Fruit fly (Drosophila melanogaster) S2 (cell line): ENCODE measurements around the gene CG46309.

Source experiments
- CG8478 ChIP-seq: fragments of >200 bp; optimal IDR thresholded peaks from 2 replicates; lab custom pipeline; 2018
- CTCF ChIP-seq, 2 experiments: fragments of >200 bp; optimal IDR thresholded peaks; 2 replicates each; lab custom pipeline; 2018

The CG46309 gene

dm6 chr2L:16251598-16252131 is at the start of gene CG46309:
TSS of gene CG46309 (minus strand) at chr2L:16251788.
- TF ChIP-seq CG8478 (no peak), CTCF (optimal IDR thresholded peaks at IDR 0.05; lab: Kevin White, UChicago) (no peak)

dm6 chr2L:16299466-16300311 is 48.1 kb upstream of the CG46309 start, which contains the start of the genes heix and CG17328:
TSS of gene heix (minus strand) at chr2L:16299858.
TSS of gene CG17328 (plus strand) at chr2L:16299943.
- TF ChIP-seq CTCF (optimal IDR thresholded peaks at IDR 0.05; lab: Kevin White, UChicago): no peak
- TF ChIP-seq CG8478: no peak

dm6 chr2L:16293703-16294233 is 42.2 kb upstream of the CG46309 start, which contains the start of gene Cyp303a1:
TSS of gene Cyp303a1 (plus strand) at chr2L:16294183.
- TF ChIP-seq CG8478: no peak
- no peak for TF ChIP-seq CTCF (optimal IDR thresholded peaks at IDR 0.05; lab: Kevin White, UChicago)

- no peak for TF ChIP-seq CG8478
- no peak for TF ChIP-seq CTCF (optimal IDR thresholded peaks at IDR 0.05; lab: Kevin White, UChicago)
Observed at dm6 chr2L:16292975-16293501, 41.5 kb upstream of the CG46309 start, which contains the start of gene CG13258. TSS of gene CG13258 (minus strand) at chr2L:16293025.

- TF ChIP-seq CG8478 (no peak), CTCF (optimal IDR thresholded peaks at IDR 0.05; lab: Kevin White, UChicago) (no peak)
Observed at dm6 chr2L:16290984-16291383, 39.4 kb upstream of the CG46309 start, which contains the start of gene CG17329. TSS of gene CG17329 (plus strand) at chr2L:16291284.

DNA sequence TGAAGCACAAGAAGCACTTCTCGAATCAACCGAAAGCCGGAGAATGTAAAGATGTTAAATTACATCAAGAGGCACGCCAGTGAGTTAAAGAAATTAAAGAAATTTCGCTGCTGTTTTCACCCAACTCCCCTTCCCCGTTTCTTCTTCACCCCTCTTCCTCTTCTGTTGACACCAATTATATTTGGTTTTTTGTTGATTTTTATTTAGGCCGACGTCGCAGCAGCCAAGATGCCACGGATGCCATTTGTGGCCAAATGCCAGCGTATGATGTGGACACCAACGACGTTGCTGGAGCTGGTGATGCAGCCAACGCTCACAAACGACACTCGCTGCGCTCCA is 36.8 kb upstream of the CG46309 start:
- TF ChIP-seq CTCF (optimal IDR thresholded peaks at IDR 0.05; lab: Kevin White, UChicago) (no peak), CG8478 (no peak)

- TF ChIP-seq CTCF (optimal IDR thresholded peaks at IDR 0.05; lab: Kevin White, UChicago) (peak; percentile 98), CG8478 (no peak)
Observed at dm6 chr2L:16287602-16288392, 36.2 kb upstream of the CG46309 start, which contains the start of the genes crp and pkaap. TSS of gene crp (minus strand) at chr2L:16287730. TSS of gene pkaap (plus strand) at chr2L:16288290.

- no peak for TF ChIP-seq CG8478
- TF ChIP-seq CTCF (optimal IDR thresholded peaks at IDR 0.05; lab: Kevin White, UChicago): no peak
Observed at dm6 chr2L:16287006-16287601, 35.5 kb upstream of the CG46309 start.

DNA sequence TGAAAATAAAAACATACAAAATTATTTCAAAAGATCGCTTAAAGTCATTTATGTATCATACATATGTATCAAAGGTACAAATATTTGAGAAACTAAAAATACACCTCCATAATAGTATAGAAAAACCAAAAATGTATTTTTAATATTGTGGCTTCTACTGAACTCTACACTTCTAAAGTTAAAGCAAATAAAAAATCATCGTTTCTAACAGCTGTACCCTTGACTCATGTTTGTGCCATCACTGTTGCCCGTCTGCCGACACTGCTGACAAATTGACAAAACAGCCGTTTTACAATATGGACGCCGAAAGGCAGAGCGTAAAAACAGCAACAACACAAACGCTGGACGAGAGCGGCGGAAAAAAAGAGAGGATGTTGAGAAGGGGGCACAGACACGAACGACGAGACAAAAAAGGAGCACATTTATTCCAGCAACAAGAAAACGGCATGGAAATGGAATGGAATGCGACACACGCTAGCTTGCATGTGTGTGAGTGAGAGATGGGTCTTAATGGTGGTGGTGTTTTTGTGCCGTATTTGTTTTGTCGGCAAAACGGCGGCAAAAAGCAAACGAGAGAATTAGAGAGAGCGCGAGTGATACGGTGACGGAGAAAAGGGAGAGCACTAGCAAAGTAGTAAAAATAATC is 34.9 kb upstream of the CG46309 start:
- TF ChIP-seq CG8478: no peak
- TF ChIP-seq CTCF (optimal IDR thresholded peaks at IDR 0.05; lab: Kevin White, UChicago): peak in 1 of 2 experiments; percentile 3

dm6 chr2L:16285692-16286359 is 34.2 kb upstream of the CG46309 start:
- TF ChIP-seq CTCF (optimal IDR thresholded peaks at IDR 0.05; lab: Kevin White, UChicago) (no peak), CG8478 (no peak)

dm6 chr2L:16284306-16285299 is 33.0 kb upstream of the CG46309 start:
- peak in 1 of 2 experiments; percentile 6 for TF ChIP-seq CTCF (optimal IDR thresholded peaks at IDR 0.05; lab: Kevin White, UChicago)
- no peak for TF ChIP-seq CG8478

dm6 chr2L:16282856-16283255 is 31.3 kb upstream of the CG46309 start:
- TF ChIP-seq CG8478 (no peak), CTCF (optimal IDR thresholded peaks at IDR 0.05; lab: Kevin White, UChicago) (no peak)
